Worm (Caenorhabditis elegans): ENCODE data around the gene Y54F10AR.2.

The Y54F10AR.2 gene

DNA sequence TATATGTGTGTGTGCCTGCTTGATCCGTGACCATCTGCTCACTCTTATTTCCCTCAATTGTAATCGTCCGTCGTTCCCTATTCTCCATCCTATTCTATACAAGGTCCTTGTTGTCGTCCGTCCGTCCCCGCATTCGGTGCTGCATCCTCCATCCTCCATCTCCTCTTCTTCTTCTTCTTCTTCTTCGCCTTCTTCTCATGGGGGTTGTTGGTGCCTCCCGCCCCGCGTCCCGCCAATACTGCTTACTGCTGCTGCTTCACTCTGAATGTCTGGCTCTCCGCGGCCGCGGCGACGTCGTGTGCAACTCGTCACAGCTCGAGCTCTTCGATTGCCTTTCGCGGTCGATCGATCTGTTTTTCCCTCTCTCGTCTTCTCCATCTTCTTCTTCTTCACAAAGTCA is 36.2 kb downstream of the Y54F10AR.2 start:
- TF ChIP-seq tbx-2 (tag; optimal IDR thresholded peaks at IDR 0.05) = peak; percentile 22
- peak; percentile 49 for TF ChIP-seq syd-9 (tag; optimal IDR thresholded peaks at IDR 0.05)
- TF ChIP-seq pat-9 (tag; optimal IDR thresholded peaks at IDR 0.05) = no peak
- no peak for TF ChIP-seq ttx-3 (tag; optimal IDR thresholded peaks at IDR 0.05)
- peak; percentile 54 for TF ChIP-seq ceh-14 (tag; optimal IDR thresholded peaks at IDR 0.05)
- TF ChIP-seq ets-4 (tag; optimal IDR thresholded peaks at IDR 0.05) = no peak
- no peak for TF ChIP-seq lin-11 (tag; optimal IDR thresholded peaks at IDR 0.05)
- no peak for TF ChIP-seq che-1 (tag; optimal IDR thresholded peaks at IDR 0.05)
- no peak for TF ChIP-seq sdc-2 (tag; optimal IDR thresholded peaks at IDR 0.05)
- no peak for TF ChIP-seq zip-5 (tag; optimal IDR thresholded peaks at IDR 0.05)
- no peak for TF ChIP-seq elt-4 (tag; optimal IDR thresholded peaks at IDR 0.05)
- no peak for TF ChIP-seq nhr-232 (tag; optimal IDR thresholded peaks at IDR 0.05)
- no peak for TF ChIP-seq hlh-6 (tag; optimal IDR thresholded peaks at IDR 0.05)
- no peak for TF ChIP-seq unc-55 (GFP tag; optimal IDR thresholded peaks at IDR 0.05)
- no peak for TF ChIP-seq fax-1 (tag; optimal IDR thresholded peaks at IDR 0.05)
- no peak for TF ChIP-seq lim-6 (tag; optimal IDR thresholded peaks at IDR 0.05)
- no peak for TF ChIP-seq eyg-1 (tag; optimal IDR thresholded peaks at IDR 0.05)
- TF ChIP-seq pros-1 (tag; optimal IDR thresholded peaks at IDR 0.05) = no peak
- peak; percentile 58 for TF ChIP-seq ref-2 (tag; optimal IDR thresholded peaks at IDR 0.05)
- TF ChIP-seq rnt-1 (tag; optimal IDR thresholded peaks at IDR 0.05) = no peak
- no peak for TF ChIP-seq K09A11.1 (tag; optimal IDR thresholded peaks at IDR 0.05; ENCODE audit: insufficient read depth)
- TF ChIP-seq nhr-11 (tag; optimal IDR thresholded peaks at IDR 0.05) = no peak
- peak; percentile 48 for TF ChIP-seq unc-42 (tag; optimal IDR thresholded peaks at IDR 0.05)
- TF ChIP-seq hlh-15 (tag; optimal IDR thresholded peaks at IDR 0.05) = no peak
- TF ChIP-seq pax-1 (tag; optimal IDR thresholded peaks at IDR 0.05) = no peak
- TF ChIP-seq ceh-30 (tag; optimal IDR thresholded peaks at IDR 0.05) = no peak
- TF ChIP-seq F13H6.1 (tag; optimal IDR thresholded peaks at IDR 0.05) = no peak
- TF ChIP-seq ztf-16 (tag; optimal IDR thresholded peaks at IDR 0.05) = no peak
- TF ChIP-seq ceh-9 (tag; optimal IDR thresholded peaks at IDR 0.05) = no peak
- no peak for TF ChIP-seq odd-2 (tag; optimal IDR thresholded peaks at IDR 0.05)
- no peak for TF ChIP-seq elt-2 (tag; optimal IDR thresholded peaks at IDR 0.05)
- TF ChIP-seq madf-2 (tag; optimal IDR thresholded peaks at IDR 0.05) = no peak
- no peak for TF ChIP-seq ceh-22 (tag; optimal IDR thresholded peaks at IDR 0.05)
- no peak for TF ChIP-seq gmeb-2 (tag; optimal IDR thresholded peaks at IDR 0.05)
- no peak for TF ChIP-seq pqm-1 (tag; optimal IDR thresholded peaks at IDR 0.05)
- no peak for TF ChIP-seq unc-3 (GFP tag; conservative IDR thresholded peaks at IDR 0.05)
- TF ChIP-seq unc-3 (tag; optimal IDR thresholded peaks at IDR 0.05) = no peak
- TF ChIP-seq ceh-45 (GFP tag; IDR thresholded peaks at IDR 0.05) = no peak
- no peak for TF ChIP-seq K02D7.2 (tag; optimal IDR thresholded peaks at IDR 0.05)
- no peak for TF ChIP-seq hlh-13 (GFP tag; optimal IDR thresholded peaks at IDR 0.05)
- no peak for TF ChIP-seq fkh-6 (tag; optimal IDR thresholded peaks at IDR 0.05)
- no peak for TF ChIP-seq ama-1 (optimal IDR thresholded peaks at IDR 0.05)
- no peak for TF ChIP-seq mec-3 (tag; optimal IDR thresholded peaks at IDR 0.05; ENCODE audit: borderline replicate concordance)
- TF ChIP-seq Y22D7AL.16 (tag; optimal IDR thresholded peaks at IDR 0.05) = no peak
- TF ChIP-seq sox-4 (tag; optimal IDR thresholded peaks at IDR 0.05) = no peak
- TF ChIP-seq unc-86 (tag; optimal IDR thresholded peaks at IDR 0.05) = no peak
- TF ChIP-seq C38D4.7 (GFP tag; optimal IDR thresholded peaks at IDR 0.05) = no peak
- TF ChIP-seq npax-4 (tag; optimal IDR thresholded peaks at IDR 0.05) = no peak
- peak; percentile 52 for TF ChIP-seq ceh-34 (tag; optimal IDR thresholded peaks at IDR 0.05)
- peak; percentile 43 for TF ChIP-seq nfya-1 (tag; optimal IDR thresholded peaks at IDR 0.05)
- TF ChIP-seq C08G9.2 (tag; optimal IDR thresholded peaks at IDR 0.05) = peak; percentile 23
- peak; percentile 68 for TF ChIP-seq ceh-31 (tag; optimal IDR thresholded peaks at IDR 0.05)
- TF ChIP-seq dmd-4 (tag; optimal IDR thresholded peaks at IDR 0.05; ENCODE audit: borderline replicate concordance) = no peak
- no peak for TF ChIP-seq hlh-30 (tag; optimal IDR thresholded peaks at IDR 0.05; ENCODE audit: insufficient read depth)
- no peak for TF ChIP-seq fkh-10 (GFP tag; optimal IDR thresholded peaks at IDR 0.05)
